Fruit fly (Drosophila melanogaster): ENCODE measurements around the gene CG31288.

DNA sequence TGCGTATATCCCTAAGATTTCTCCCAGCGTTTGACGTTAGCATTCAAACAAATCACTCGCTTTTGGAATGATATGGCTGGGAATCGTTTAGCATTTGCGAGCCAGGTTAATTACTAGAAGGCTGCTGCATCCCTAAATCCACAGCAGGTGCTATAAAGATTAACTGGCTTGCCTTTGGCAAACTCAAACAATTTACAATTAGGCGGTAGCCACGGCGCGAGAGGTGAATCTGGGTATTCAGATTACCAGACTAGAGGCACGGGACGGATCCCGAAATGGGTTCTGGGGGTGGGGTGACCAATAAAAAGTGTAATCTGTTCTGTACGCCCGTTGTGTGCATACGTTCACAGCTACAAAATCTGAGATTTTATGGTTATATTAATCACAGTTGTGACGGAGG is 18.2 kb downstream of the CG31288 start, which contains the start of gene CG11892:
- TF ChIP-seq CG13204 (GFP tag; optimal IDR thresholded peaks at IDR 0.05) (no peak), CG10348 (GFP tag; IDR thresholded peaks at IDR 0.05) (no peak), CG15710 (tag; optimal IDR thresholded peaks at IDR 0.05) (no peak), CG9948 (tag; optimal IDR thresholded peaks at IDR 0.05) (no peak), EcR (GFP tag; optimal IDR thresholded peaks at IDR 0.05) (no peak), CG32121 (GFP tag; IDR thresholded peaks at IDR 0.05) (no peak), CG14655 (GFP tag; optimal IDR thresholded peaks at IDR 0.05) (no peak), CG4496 (GFP tag; IDR thresholded peaks at IDR 0.05) (no peak), CG8159 (tag; optimal IDR thresholded peaks at IDR 0.05) (no peak)

All from whole organism, pupa.